ENCODE assay signal across 4 worm cellular contexts in the genomic region with DNA sequence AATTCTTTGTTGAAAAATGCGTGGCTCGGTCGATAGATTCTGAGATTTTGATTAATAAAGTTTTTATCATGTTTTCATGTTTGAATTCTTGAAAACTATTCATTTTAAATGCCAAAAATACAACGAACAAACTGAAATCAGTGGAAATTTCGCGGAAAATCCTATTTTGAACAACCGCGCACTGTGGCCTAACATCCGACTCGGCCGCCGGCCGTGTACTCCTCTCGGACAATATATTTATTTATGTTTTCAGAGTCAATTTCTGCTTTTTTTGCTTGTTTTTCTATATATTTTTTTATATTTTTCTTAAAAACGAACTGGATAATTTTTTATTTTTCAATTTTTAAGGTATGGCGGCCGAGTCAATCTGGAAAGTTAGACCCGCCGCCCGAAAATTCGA.
TF ChIP-seq lines count a peak whose summit lies in the region.

A gene (plus strand): TSS at position 347 of the 400 bp plus-strand sequence.

TF ChIP-seq in whole organism, L2 larva, 48 proteins besides CTCF, POLR2A, EP300 and RAD21 (continued from another document):
- TF ChIP-seq nhr-237 (tag; optimal IDR thresholded peaks at IDR 0.05; lab: Kevin White, UChicago) = no peak
- no peak for TF ChIP-seq zag-1 (tag; optimal IDR thresholded peaks at IDR 0.05; lab: Kevin White, UChicago)
- peak; percentile 94 for TF ChIP-seq gmeb-1 (tag; optimal IDR thresholded peaks at IDR 0.05; lab: Kevin White, UChicago)
- no peak for TF ChIP-seq mdl-1 (tag; optimal IDR thresholded peaks at IDR 0.05; lab: Kevin White, UChicago)
- TF ChIP-seq lin-11 (tag; optimal IDR thresholded peaks at IDR 0.05; lab: Kevin White, UChicago) = no peak
- no peak for TF ChIP-seq unc-62 (GFP tag; optimal IDR thresholded peaks at IDR 0.05; lab: Kevin White, UChicago)
- no peak for TF ChIP-seq nhr-11 (tag; optimal IDR thresholded peaks at IDR 0.05; lab: Kevin White, UChicago)
- TF ChIP-seq nhr-6 (tag; optimal IDR thresholded peaks at IDR 0.05; lab: Kevin White, UChicago) = no peak
- no peak for TF ChIP-seq blmp-1 (tag; optimal IDR thresholded peaks at IDR 0.05; lab: Kevin White, UChicago; ENCODE audit: insufficient read depth)
- no peak for TF ChIP-seq nhr-12 (tag; optimal IDR thresholded peaks at IDR 0.05; lab: Kevin White, UChicago)
- peak; percentile 63 for TF ChIP-seq F13H6.1 (tag; optimal IDR thresholded peaks at IDR 0.05; lab: Kevin White, UChicago)
TF ChIP-seq in whole organism, L2 larva: peak in this region for 9.

TF ChIP-seq in whole organism, L4 larva, 104 proteins besides CTCF, POLR2A, EP300 and RAD21 (continued from another document):
- TF ChIP-seq Y48G9A.11 (GFP tag; IDR thresholded peaks at IDR 0.05; lab: Robert Waterston, UW) (peak; percentile 91), ces-1 (GFP tag; optimal IDR thresholded peaks at IDR 0.05; lab: Kevin White, UChicago) (no peak), F49E8.2 (tag; optimal IDR thresholded peaks at IDR 0.05; lab: Kevin White, UChicago; ENCODE audit: borderline replicate concordance) (peak; percentile 33)

TF ChIP-seq in whole organism, late embryonic, 69 proteins besides CTCF, POLR2A, EP300 and RAD21 (continued from another document):
- peak; percentile 97 for TF ChIP-seq elt-2 (tag; optimal IDR thresholded peaks at IDR 0.05; lab: Kevin White, UChicago)
- TF ChIP-seq ceh-30 (tag; optimal IDR thresholded peaks at IDR 0.05; lab: Kevin White, UChicago) = no peak
- peak; percentile 73 for TF ChIP-seq ahr-1 (tag; optimal IDR thresholded peaks at IDR 0.05; lab: Kevin White, UChicago)
- TF ChIP-seq fax-1 (tag; optimal IDR thresholded peaks at IDR 0.05; lab: Kevin White, UChicago) = peak; percentile 57
- TF ChIP-seq pag-3 (tag; optimal IDR thresholded peaks at IDR 0.05; lab: Kevin White, UChicago; ENCODE audit: borderline replicate concordance) = no peak
- no peak for TF ChIP-seq pat-9 (tag; optimal IDR thresholded peaks at IDR 0.05; lab: Kevin White, UChicago)
- TF ChIP-seq ceh-31 (tag; optimal IDR thresholded peaks at IDR 0.05; lab: Kevin White, UChicago) = peak; percentile 90
- TF ChIP-seq rnt-1 (tag; optimal IDR thresholded peaks at IDR 0.05; lab: Kevin White, UChicago) = peak; percentile 12
- TF ChIP-seq ceh-2 (tag; optimal IDR thresholded peaks at IDR 0.05; lab: Kevin White, UChicago) = peak; percentile 90
- no peak for TF ChIP-seq hlh-13 (GFP tag; optimal IDR thresholded peaks at IDR 0.05; lab: Kevin White, UChicago)
- TF ChIP-seq hlh-8 (tag; optimal IDR thresholded peaks at IDR 0.05; lab: Kevin White, UChicago) = peak; percentile 90
- peak; percentile 83 for TF ChIP-seq zip-5 (tag; optimal IDR thresholded peaks at IDR 0.05; lab: Kevin White, UChicago)
- TF ChIP-seq pros-1 (tag; optimal IDR thresholded peaks at IDR 0.05; lab: Kevin White, UChicago) = no peak
- TF ChIP-seq tbx-7 (tag; optimal IDR thresholded peaks at IDR 0.05; lab: Kevin White, UChicago) = peak; percentile 93
- TF ChIP-seq ceh-48 (tag; optimal IDR thresholded peaks at IDR 0.05; lab: Kevin White, UChicago) = no peak

TF ChIP-seq in whole organism, mixed stage, embryonic, 35 proteins besides CTCF, POLR2A, EP300 and RAD21 (continued from another document):
- TF ChIP-seq lin-13 (tag; optimal IDR thresholded peaks at IDR 0.05; lab: Kevin White, UChicago) (peak; percentile 1), nhr-237 (tag; optimal IDR thresholded peaks at IDR 0.05; lab: Kevin White, UChicago) (no peak), M03D4.4 (tag; optimal IDR thresholded peaks at IDR 0.05; lab: Kevin White, UChicago) (no peak)
